Fruit fly (Drosophila melanogaster): Measurements from ENCODE around the gene msd1.

msd1 gene

DNA sequence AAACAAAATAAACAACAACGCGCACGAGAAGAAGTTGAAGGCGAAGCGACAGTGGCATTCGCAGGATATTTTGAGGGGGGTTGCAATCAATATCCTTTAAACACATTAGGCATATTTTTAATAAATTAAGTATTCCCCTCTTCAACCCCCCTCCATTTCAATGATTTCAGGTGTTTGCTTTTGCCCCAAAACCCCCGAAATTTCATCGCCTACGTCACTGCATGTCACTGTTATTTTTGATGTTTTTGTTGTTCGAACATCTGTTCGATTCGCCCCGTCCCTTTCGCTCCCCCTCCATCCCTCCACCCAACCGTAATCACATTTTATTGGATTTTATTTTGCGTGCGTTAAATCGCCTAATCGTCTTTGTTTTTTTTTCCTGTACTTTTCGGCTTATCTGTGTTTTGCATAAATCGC is 36.7 kb downstream of the msd1 start (continued):
- TF ChIP-seq dl (GFP tag; optimal IDR thresholded peaks at IDR 0.05; ENCODE audit: insufficient read depth in 1 of 2, partially characterized antibody in 2 of 2): no peak

DNA sequence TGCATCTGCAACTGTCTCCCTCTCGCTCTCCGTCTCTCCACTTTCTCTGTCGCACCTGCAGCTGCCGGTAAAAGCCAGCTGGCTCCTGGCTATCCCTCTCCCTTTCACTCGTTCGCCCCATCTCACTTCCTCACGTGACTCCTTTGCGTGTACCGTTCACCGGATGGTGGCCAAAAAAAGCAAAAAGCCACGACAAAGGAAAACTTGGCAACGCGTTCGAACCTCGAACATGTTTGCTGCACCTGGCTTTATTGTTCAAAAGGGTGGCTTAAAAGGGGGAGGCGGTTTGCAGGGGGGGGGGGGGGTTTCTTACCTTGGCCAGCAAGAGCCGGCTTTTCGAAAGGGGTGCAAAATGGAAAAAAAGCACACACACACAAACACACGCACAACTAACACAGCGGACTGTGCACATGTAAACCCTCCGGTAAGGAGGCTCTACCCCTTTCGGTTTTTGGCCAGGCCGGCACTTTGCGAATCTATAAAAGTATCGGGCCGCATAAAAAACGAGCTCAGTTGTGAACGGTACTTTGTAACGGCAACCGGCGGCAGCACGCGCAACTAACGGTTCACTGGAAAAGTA is 38.6 kb downstream of the msd1 start, which contains the start of gene ru:
TSS of gene ru (plus strand) at position 530 of the 580 bp plus-strand sequence.
- TF ChIP-seq Mio (GFP tag; optimal IDR thresholded peaks at IDR 0.05): no peak
- no peak for TF ChIP-seq rgr (GFP tag; optimal IDR thresholded peaks at IDR 0.05)
- no peak for TF ChIP-seq Myc (optimal IDR thresholded peaks at IDR 0.05)
- no peak for TF ChIP-seq dsf (GFP tag; optimal IDR thresholded peaks at IDR 0.05; ENCODE audit: borderline replicate concordance)
- no peak for TF ChIP-seq fru (GFP tag; optimal IDR thresholded peaks at IDR 0.05)
- no peak for TF ChIP-seq Hnf4 (GFP tag; optimal IDR thresholded peaks at IDR 0.05)
- TF ChIP-seq dmrt93B (GFP tag; optimal IDR thresholded peaks at IDR 0.05): no peak
- TF ChIP-seq CG32264 (GFP tag; optimal IDR thresholded peaks at IDR 0.05): no peak
- no peak for TF ChIP-seq lola (GFP tag; optimal IDR thresholded peaks at IDR 0.05)
- TF ChIP-seq foxo (GFP tag; optimal IDR thresholded peaks at IDR 0.05): no peak
- no peak for TF ChIP-seq tai (GFP tag; optimal IDR thresholded peaks at IDR 0.05)
- TF ChIP-seq woc (GFP tag; optimal IDR thresholded peaks at IDR 0.05): no peak
- no peak for TF ChIP-seq pan (optimal IDR thresholded peaks at IDR 0.05)
- TF ChIP-seq br (GFP tag; optimal IDR thresholded peaks at IDR 0.05): no peak
- TF ChIP-seq usp (GFP tag; optimal IDR thresholded peaks at IDR 0.05): no peak
- TF ChIP-seq GATAd (GFP tag; optimal IDR thresholded peaks at IDR 0.05): no peak

DNA sequence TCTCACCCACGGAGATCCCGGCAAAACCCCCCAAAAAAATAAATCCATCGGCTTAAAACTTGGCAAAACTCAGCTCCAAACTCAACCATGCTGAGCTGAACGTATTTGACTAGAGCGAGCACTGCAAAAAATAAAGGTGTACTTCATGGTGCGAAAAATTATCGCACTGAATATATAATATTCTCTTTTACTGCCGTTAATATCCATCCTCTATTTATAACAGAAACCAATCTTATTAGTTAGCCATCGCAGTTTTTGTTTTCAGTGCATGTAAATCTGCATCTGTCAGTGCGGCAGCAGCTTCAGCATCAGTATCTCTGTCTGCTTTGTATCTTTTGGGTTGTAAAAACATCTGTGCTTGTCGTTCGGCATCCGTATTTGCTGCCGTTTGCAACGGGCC is 39.4 kb downstream of the msd1 start:
- TF ChIP-seq rgr (GFP tag; optimal IDR thresholded peaks at IDR 0.05) (peak; percentile 10), Hr83 (GFP tag; optimal IDR thresholded peaks at IDR 0.05; ENCODE audit: poor library complexity, severe bottlenecking) (no peak), fru (GFP tag; optimal IDR thresholded peaks at IDR 0.05) (peak; percentile 11), Mio (GFP tag; optimal IDR thresholded peaks at IDR 0.05) (no peak), pan (optimal IDR thresholded peaks at IDR 0.05) (no peak), sv (GFP tag; optimal IDR thresholded peaks at IDR 0.05) (peak; percentile 1), CG32264 (GFP tag; optimal IDR thresholded peaks at IDR 0.05) (no peak), Vsx2 (GFP tag; optimal IDR thresholded peaks at IDR 0.05; ENCODE audit: partially characterized antibody) (no peak), h (GFP tag; optimal IDR thresholded peaks at IDR 0.05) (peak; percentile 13), Sp1 (GFP tag; optimal IDR thresholded peaks at IDR 0.05) (no peak), tai (GFP tag; optimal IDR thresholded peaks at IDR 0.05) (no peak), CrebA (GFP tag; optimal IDR thresholded peaks at IDR 0.05; ENCODE audit: borderline replicate concordance) (no peak), foxo (GFP tag; optimal IDR thresholded peaks at IDR 0.05) (peak in 1 of 2 experiments; percentile 21), ey (GFP tag; optimal IDR thresholded peaks at IDR 0.05) (peak; percentile 14), GATAd (GFP tag; optimal IDR thresholded peaks at IDR 0.05) (no peak)

DNA sequence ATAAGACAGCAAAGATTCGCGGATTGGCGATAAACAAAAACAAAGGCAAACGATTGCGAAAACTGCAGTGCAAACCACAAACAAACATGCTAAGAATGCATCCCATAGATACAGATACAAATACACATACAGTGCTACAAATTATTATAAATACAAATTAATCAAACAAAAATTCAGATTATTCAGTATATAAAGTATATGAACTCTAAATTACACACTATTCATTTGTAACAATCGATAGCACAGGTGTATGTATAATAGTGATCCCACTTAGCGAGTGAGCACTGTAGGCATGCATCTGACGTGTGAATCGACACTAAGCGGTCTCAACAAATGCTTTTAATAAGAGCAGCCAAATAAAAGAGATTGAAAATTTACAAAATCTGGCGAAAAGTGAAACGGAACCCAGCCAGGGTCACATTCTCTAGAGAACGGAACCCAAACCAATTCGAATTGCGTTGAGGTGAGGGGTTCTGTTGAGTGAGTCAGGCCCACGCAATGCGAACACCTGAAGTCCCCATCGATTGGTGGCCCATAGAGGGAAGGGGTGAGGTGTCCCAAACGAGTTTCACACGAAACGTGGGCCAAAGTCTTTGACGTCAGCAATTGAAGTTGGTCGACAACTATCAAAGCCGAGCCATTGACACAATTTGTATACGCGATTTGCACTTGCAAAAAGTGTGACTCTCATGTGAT is 43.0 kb downstream of the msd1 start:
- peak in 1 of 2 experiments; percentile 55 for TF ChIP-seq foxo (GFP tag; optimal IDR thresholded peaks at IDR 0.05)
- no peak for TF ChIP-seq Dif (GFP tag; optimal IDR thresholded peaks at IDR 0.05; ENCODE audit: partially characterized antibody)
- no peak for TF ChIP-seq Hr78 (GFP tag; optimal IDR thresholded peaks at IDR 0.05)
- TF ChIP-seq dl (GFP tag; optimal IDR thresholded peaks at IDR 0.05; ENCODE audit: insufficient read depth in 1 of 2, partially characterized antibody in 2 of 2): no peak
- peak; percentile 70 for TF ChIP-seq h (GFP tag; optimal IDR thresholded peaks at IDR 0.05)
- peak; percentile 42 for TF ChIP-seq ey (GFP tag; optimal IDR thresholded peaks at IDR 0.05)
- TF ChIP-seq CG9705 (GFP tag; optimal IDR thresholded peaks at IDR 0.05): no peak
- peak; percentile 68 for TF ChIP-seq HLH106 (tag; optimal IDR thresholded peaks at IDR 0.05)
- no peak for TF ChIP-seq CrebA (GFP tag; optimal IDR thresholded peaks at IDR 0.05; ENCODE audit: borderline replicate concordance)
- TF ChIP-seq sv (GFP tag; optimal IDR thresholded peaks at IDR 0.05): no peak
- TF ChIP-seq Jra (GFP tag; optimal IDR thresholded peaks at IDR 0.05): no peak
- no peak for TF ChIP-seq br (GFP tag; optimal IDR thresholded peaks at IDR 0.05)
- TF ChIP-seq Mio (GFP tag; optimal IDR thresholded peaks at IDR 0.05): no peak
- no peak for TF ChIP-seq Vsx2 (GFP tag; optimal IDR thresholded peaks at IDR 0.05; ENCODE audit: partially characterized antibody)
- peak; percentile 37 for TF ChIP-seq fru (GFP tag; optimal IDR thresholded peaks at IDR 0.05)
- no peak for TF ChIP-seq Rel (GFP tag; optimal IDR thresholded peaks at IDR 0.05)
- TF ChIP-seq Rel (tag; optimal IDR thresholded peaks at IDR 0.05): no peak
- TF ChIP-seq Abd-B (GFP tag; optimal IDR thresholded peaks at IDR 0.05): no peak
- no peak for TF ChIP-seq CG32264 (GFP tag; optimal IDR thresholded peaks at IDR 0.05)
- no peak for TF ChIP-seq lola (GFP tag; optimal IDR thresholded peaks at IDR 0.05)
- TF ChIP-seq psq (GFP tag; optimal IDR thresholded peaks at IDR 0.05): peak; percentile 80
- peak; percentile 5 for TF ChIP-seq Hnf4 (GFP tag; optimal IDR thresholded peaks at IDR 0.05)
- no peak for TF ChIP-seq tai (GFP tag; optimal IDR thresholded peaks at IDR 0.05)
- no peak for TF ChIP-seq brk (GFP tag; optimal IDR thresholded peaks at IDR 0.05)
- no peak for TF ChIP-seq dsf (GFP tag; optimal IDR thresholded peaks at IDR 0.05; ENCODE audit: borderline replicate concordance)
- TF ChIP-seq sage (GFP tag; optimal IDR thresholded peaks at IDR 0.05): no peak
- TF ChIP-seq dmrt93B (GFP tag; optimal IDR thresholded peaks at IDR 0.05): no peak
- TF ChIP-seq usp (GFP tag; optimal IDR thresholded peaks at IDR 0.05): no peak
- peak; percentile 58 for TF ChIP-seq rgr (GFP tag; optimal IDR thresholded peaks at IDR 0.05)
- TF ChIP-seq GATAd (GFP tag; optimal IDR thresholded peaks at IDR 0.05): no peak
- TF ChIP-seq OdsH (GFP tag; optimal IDR thresholded peaks at IDR 0.05): peak; percentile 63
- peak; percentile 19 for TF ChIP-seq woc (GFP tag; optimal IDR thresholded peaks at IDR 0.05)
- TF ChIP-seq Sp1 (GFP tag; optimal IDR thresholded peaks at IDR 0.05): peak; percentile 47
- TF ChIP-seq Hr83 (GFP tag; optimal IDR thresholded peaks at IDR 0.05; ENCODE audit: poor library complexity, severe bottlenecking): no peak
- no peak for TF ChIP-seq Myc (optimal IDR thresholded peaks at IDR 0.05)
- no peak for TF ChIP-seq jim (GFP tag; optimal IDR thresholded peaks at IDR 0.05)
- no peak for TF ChIP-seq pan (optimal IDR thresholded peaks at IDR 0.05)

Measured in whole organism, wandering third instar larva.